Worm (Caenorhabditis elegans): ENCODE results near the gene T01E8.1.

Gene T01E8.1

DNA sequence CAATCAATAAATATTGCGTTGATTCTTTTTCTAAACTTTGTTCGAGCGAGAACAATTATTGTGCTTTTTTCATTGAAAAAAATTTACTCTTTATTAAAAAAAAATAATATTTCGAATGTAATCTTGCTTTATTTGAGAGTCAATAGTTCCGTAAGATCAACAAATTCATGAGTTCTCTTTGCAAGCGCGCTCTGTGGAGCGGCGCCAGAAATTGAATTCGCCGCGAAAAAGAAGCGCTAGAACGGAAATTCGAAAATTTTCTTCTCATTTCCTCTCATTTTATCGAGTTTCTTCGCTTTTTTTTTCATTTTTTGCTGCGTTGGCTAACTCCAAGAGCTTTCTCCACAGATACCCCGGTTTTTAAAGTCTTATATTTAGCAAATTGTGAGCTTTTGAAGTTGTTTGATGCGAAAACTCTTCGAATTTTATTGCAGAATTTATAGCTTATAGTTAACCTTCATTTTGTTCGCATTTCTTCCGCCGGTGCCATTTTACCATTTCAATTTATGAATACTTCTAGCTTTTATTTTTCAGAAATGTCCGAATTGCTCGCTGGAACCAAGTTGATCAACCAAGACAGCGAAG, 9.3 kb upstream of the T01E8.1 start, which contains the start of gene R05H5.3 (continued):
- no peak for TF ChIP-seq sup-37 (GFP tag; optimal IDR thresholded peaks at IDR 0.05)
- peak; percentile 75 for TF ChIP-seq fkh-10 (GFP tag; optimal IDR thresholded peaks at IDR 0.05)
- TF ChIP-seq rnt-1 (tag; optimal IDR thresholded peaks at IDR 0.05), result peak; percentile 74
- TF ChIP-seq lin-15B (tag; optimal IDR thresholded peaks at IDR 0.05), result peak; percentile 75
- no peak for TF ChIP-seq mep-1 (tag; optimal IDR thresholded peaks at IDR 0.05)
- TF ChIP-seq skn-1 (tag; optimal IDR thresholded peaks at IDR 0.05), result peak; percentile 67
- TF ChIP-seq lsy-2 (tag; optimal IDR thresholded peaks at IDR 0.05), result peak; percentile 44 to 86
- TF ChIP-seq unc-86 (tag; optimal IDR thresholded peaks at IDR 0.05), result no peak
- TF ChIP-seq ceh-8 (GFP tag; optimal IDR thresholded peaks at IDR 0.05), result no peak
- no peak for TF ChIP-seq lin-39 (tag; optimal IDR thresholded peaks at IDR 0.05)
- peak; percentile 41 for TF ChIP-seq lin-13 (GFP tag; optimal IDR thresholded peaks at IDR 0.05)
- TF ChIP-seq efl-1 (optimal IDR thresholded peaks at IDR 0.05), result peak; percentile 83 to 94
- peak; percentile 80 to 97 for TF ChIP-seq efl-1 (GFP tag; optimal IDR thresholded peaks at IDR 0.05 in 1 of 2)
- TF ChIP-seq isw-1 (GFP tag; IDR thresholded peaks at IDR 0.05), result no peak
- TF ChIP-seq blmp-1 (tag; optimal IDR thresholded peaks at IDR 0.05), result peak; percentile 51
- TF ChIP-seq sox-4 (tag; optimal IDR thresholded peaks at IDR 0.05), result no peak
- no peak for TF ChIP-seq dsc-1 (tag; optimal IDR thresholded peaks at IDR 0.05)
- no peak for TF ChIP-seq nhr-11 (tag; optimal IDR thresholded peaks at IDR 0.05)
- TF ChIP-seq nhr-19 (GFP tag; conservative IDR thresholded peaks at IDR 0.05), result no peak
- no peak for TF ChIP-seq aha-1 (tag; optimal IDR thresholded peaks at IDR 0.05)
- TF ChIP-seq vab-15 (tag; optimal IDR thresholded peaks at IDR 0.05), result no peak
- no peak for TF ChIP-seq efl-3 (GFP tag; optimal IDR thresholded peaks at IDR 0.05)
- peak; percentile 20 for TF ChIP-seq swsn-7 (tag; optimal IDR thresholded peaks at IDR 0.05)
- TF ChIP-seq egl-13 (tag; optimal IDR thresholded peaks at IDR 0.05), result no peak
- TF ChIP-seq pax-3 (tag; optimal IDR thresholded peaks at IDR 0.05), result no peak
- peak; percentile 14 for TF ChIP-seq xbp-1 (tag; optimal IDR thresholded peaks at IDR 0.05)
- TF ChIP-seq mef-2 (tag; optimal IDR thresholded peaks at IDR 0.05), result no peak
- TF ChIP-seq lir-3 (tag; optimal IDR thresholded peaks at IDR 0.05; ENCODE audit: poor library complexity), result peak; percentile 37
- peak; percentile 32 for TF ChIP-seq ces-1 (GFP tag; optimal IDR thresholded peaks at IDR 0.05)
- no peak for TF ChIP-seq fos-1 (tag; optimal IDR thresholded peaks at IDR 0.05)
- TF ChIP-seq lin-14 (GFP tag; optimal IDR thresholded peaks at IDR 0.05), result peak; percentile 68
- TF ChIP-seq mab-9 (GFP tag; IDR thresholded peaks at IDR 0.05), result no peak
- TF ChIP-seq snu-23 (GFP tag; optimal IDR thresholded peaks at IDR 0.05), result no peak
- no peak for TF ChIP-seq irx-1 (tag; optimal IDR thresholded peaks at IDR 0.05)
- TF ChIP-seq ceh-82 (tag; optimal IDR thresholded peaks at IDR 0.05), result peak in 1 of 3 experiments; percentile 66
- TF ChIP-seq pqm-1 (tag; optimal IDR thresholded peaks at IDR 0.05), result no peak
- TF ChIP-seq aly-2 (tag; optimal IDR thresholded peaks at IDR 0.05), result no peak
- no peak for TF ChIP-seq ets-5 (GFP tag; IDR thresholded peaks at IDR 0.05)
- TF ChIP-seq nhr-12 (tag; optimal IDR thresholded peaks at IDR 0.05), result no peak
- no peak for TF ChIP-seq unc-98 (GFP tag; IDR thresholded peaks at IDR 0.05)
- no peak for TF ChIP-seq unc-130 (tag; optimal IDR thresholded peaks at IDR 0.05)
- peak; percentile 42 for TF ChIP-seq nhr-20 (tag; optimal IDR thresholded peaks at IDR 0.05)
- no peak for TF ChIP-seq pag-3 (tag; optimal IDR thresholded peaks at IDR 0.05; ENCODE audit: borderline replicate concordance, insufficient read depth)
- no peak for TF ChIP-seq nhr-76 (tag; optimal IDR thresholded peaks at IDR 0.05)
- no peak for TF ChIP-seq hpl-2 (GFP tag; optimal IDR thresholded peaks at IDR 0.05)
- peak in 1 of 6 experiments; percentile 43 for TF ChIP-seq elt-3 (tag; optimal IDR thresholded peaks at IDR 0.05)
- no peak for TF ChIP-seq nhr-237 (tag; optimal IDR thresholded peaks at IDR 0.05)
- TF ChIP-seq unc-62 (GFP tag; optimal IDR thresholded peaks at IDR 0.05), result no peak
- no peak for TF ChIP-seq unc-30 (tag; optimal IDR thresholded peaks at IDR 0.05)
- TF ChIP-seq mdl-1 (tag; optimal IDR thresholded peaks at IDR 0.05), result no peak

All from whole organism, L1 larva.